Fruit fly (Drosophila melanogaster) whole organism, pupa: ENCODE results near the gene Pp2A-29B.

Source experiments
- CG10348 ChIP-seq: fragments of 200-800 bp; sonication (Bioruptor generic); IDR thresholded peaks from 2 replicates; pipeline ENCODE4 v1.3.6; 2022; ENCODE audit warnings: missing biosample characterization, missing genetic modification characterization
- CG12605 ChIP-seq: fragments of 200-800 bp; sonication (Bioruptor generic); IDR thresholded peaks from 2 replicates; pipeline ENCODE4 v1.3.6; 2022; ENCODE audit warnings: missing biosample characterization, missing genetic modification characterization
- CG13204 ChIP-seq: fragments of 200-800 bp; sonication (Bioruptor generic); optimal IDR thresholded peaks from 2 replicates; lab custom pipeline; 2018; ENCODE audit warnings: missing biosample characterization, mild to moderate bottlenecking, missing genetic modification characterization, moderate library complexity
- CG14655 ChIP-seq: fragments of 200-800 bp; sonication (Bioruptor generic); optimal IDR thresholded peaks from 3 replicates; lab custom pipeline; 2017; ENCODE audit warnings: mild to moderate bottlenecking, missing biosample characterization, missing genetic modification reagents, missing genetic modification characterization
- CG15710 ChIP-seq: fragments of 200-800 bp; sonication (Bioruptor generic); optimal IDR thresholded peaks from 2 replicates; lab custom pipeline; 2018; ENCODE audit warnings: missing biosample characterization, mild to moderate bottlenecking, missing genetic modification characterization, moderate library complexity
- CG17806 ChIP-seq: fragments of 200-800 bp; sonication (Bioruptor generic); optimal IDR thresholded peaks from 2 replicates; lab custom pipeline; 2018; ENCODE audit warnings: missing biosample characterization, mild to moderate bottlenecking, missing genetic modification characterization, moderate library complexity
- CG32121 ChIP-seq: fragments of 200-800 bp; sonication (Bioruptor generic); IDR thresholded peaks from 2 replicates; pipeline ENCODE4 v1.3.6; 2022; ENCODE audit warnings: missing biosample characterization, missing genetic modification characterization
- CG34367 ChIP-seq: fragments of 200-800 bp; sonication (Bioruptor generic); optimal IDR thresholded peaks from 2 replicates; lab custom pipeline; 2018; ENCODE audit warnings: missing biosample characterization, mild to moderate bottlenecking, missing genetic modification characterization
- CG4496 ChIP-seq: fragments of 200-800 bp; sonication (Bioruptor generic); IDR thresholded peaks from 3 replicates; pipeline ENCODE4 v1.3.6; 2022; ENCODE audit warnings: missing biosample characterization, missing genetic modification characterization
- CG8159 ChIP-seq: fragments of 200-800 bp; sonication (Bioruptor generic); optimal IDR thresholded peaks from 3 replicates; lab custom pipeline; 2018; ENCODE audit warnings: missing biosample characterization, mild to moderate bottlenecking, missing genetic modification characterization, moderate library complexity
- CG8301 ChIP-seq: fragments of 200-800 bp; sonication (Bioruptor generic); optimal IDR thresholded peaks from 2 replicates; lab custom pipeline; 2018; ENCODE audit warnings: missing biosample characterization, mild to moderate bottlenecking, missing genetic modification characterization
- CG9948 ChIP-seq: fragments of 200-800 bp; sonication (Bioruptor generic); optimal IDR thresholded peaks from 2 replicates; lab custom pipeline; 2018; ENCODE audit warnings: missing biosample characterization, mild to moderate bottlenecking, missing genetic modification characterization, moderate library complexity
- D1 ChIP-seq: fragments of 200-800 bp; sonication (Bioruptor generic); optimal IDR thresholded peaks from 2 replicates; lab custom pipeline; 2018; ENCODE audit warnings: missing biosample characterization, mild to moderate bottlenecking, missing genetic modification characterization, moderate library complexity
- EcR ChIP-seq: fragments of 200-800 bp; sonication (Bioruptor generic); optimal IDR thresholded peaks from 3 replicates; lab custom pipeline; 2019; ENCODE audit warnings: missing biosample characterization, missing genetic modification characterization, mild to moderate bottlenecking, moderate library complexity, missing genetic modification reagents
- Ets98B ChIP-seq: fragments of 200-800 bp; sonication (Bioruptor generic); IDR thresholded peaks from 2 replicates; pipeline ENCODE4 v1.3.6; 2022; ENCODE audit warnings: missing biosample characterization, missing genetic modification characterization
- Pif1A ChIP-seq: fragments of 200-800 bp; sonication (Bioruptor generic); optimal IDR thresholded peaks from 3 replicates; lab custom pipeline; 2016; ENCODE audit warnings: missing biosample characterization, missing genetic modification characterization
- Pif1B ChIP-seq: fragments of 200-800 bp; sonication (Bioruptor generic); optimal IDR thresholded peaks from 3 replicates; lab custom pipeline; 2016; ENCODE audit warnings: missing biosample characterization, missing genetic modification characterization
- Snoo ChIP-seq: fragments of 200-800 bp; sonication (Bioruptor generic); optimal IDR thresholded peaks from 3 replicates; lab custom pipeline; 2017; ENCODE audit warnings: missing biosample characterization, mild to moderate bottlenecking, missing genetic modification characterization, inconsistent platforms
- fd96Ca ChIP-seq: fragments of 200-800 bp; sonication (Bioruptor generic); IDR thresholded peaks from 3 replicates; pipeline ENCODE4 v1.3.6; 2022; ENCODE audit warnings: missing biosample characterization, missing genetic modification characterization
- gl ChIP-seq: fragments of 200-800 bp; sonication (Bioruptor generic); optimal IDR thresholded peaks from 2 replicates; lab custom pipeline; 2018; ENCODE audit warnings: missing biosample characterization, mild to moderate bottlenecking, missing genetic modification characterization
- rn ChIP-seq: fragments of 200-800 bp; sonication (Bioruptor generic); IDR thresholded peaks from 2 replicates; pipeline ENCODE4 v1.3.6; 2022; ENCODE audit warnings: missing biosample characterization, missing genetic modification characterization

Gene Pp2A-29B

dm6 chr2L:8355419-8355818 is 10.4 kb upstream of the Pp2A-29B start:
- no peak for TF ChIP-seq CG13204 (GFP tag; lab: Kevin White, UChicago)
- TF ChIP-seq D1 (tag; lab: Kevin White, UChicago), result no peak

DNA sequence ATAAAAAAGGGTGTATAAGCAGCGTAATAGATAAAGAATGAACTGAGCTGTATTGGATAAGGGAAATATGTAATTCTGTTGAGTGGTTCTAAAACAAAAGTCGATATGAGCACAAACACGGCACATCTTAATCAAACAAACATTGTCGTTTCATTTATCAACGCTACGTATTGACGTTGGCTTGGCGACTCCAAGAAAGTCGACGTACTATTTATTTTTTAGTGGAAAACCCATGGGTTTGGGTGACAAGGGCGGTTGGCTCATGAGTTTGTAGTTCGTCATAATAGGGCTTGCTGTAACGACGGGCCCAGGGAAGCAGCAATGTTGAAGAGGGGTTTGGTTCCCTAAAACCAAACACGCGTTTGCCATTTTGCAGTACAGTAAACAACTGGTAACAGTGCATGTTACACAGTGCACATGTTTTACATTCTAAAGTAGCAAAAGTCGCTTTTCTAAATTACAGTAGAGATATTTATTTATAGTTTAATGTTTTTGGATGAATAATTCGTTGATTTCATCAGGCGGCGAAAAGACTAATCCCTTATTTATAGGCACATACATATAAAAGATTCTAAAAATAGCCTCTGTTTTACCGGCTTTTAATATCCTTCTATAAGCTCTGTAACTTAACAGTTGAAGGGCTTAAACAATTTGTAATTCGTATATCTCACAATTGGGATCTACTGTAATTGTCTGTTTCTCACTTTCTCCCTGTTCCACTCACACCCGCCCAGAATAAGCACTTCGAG is 4.5 kb upstream of the Pp2A-29B start:
- peak; percentile 38 for TF ChIP-seq CG17806 (tag; lab: Kevin White, UChicago)
- TF ChIP-seq EcR (GFP tag; lab: Kevin White, UChicago), result no peak
- no peak for TF ChIP-seq CG32121 (GFP tag; lab: Robert Waterston, UW)
- peak; percentile 59 for TF ChIP-seq CG8301 (tag; lab: Kevin White, UChicago)
- peak; percentile 57 for TF ChIP-seq CG9948 (tag; lab: Kevin White, UChicago)
- no peak for TF ChIP-seq Pif1B (GFP tag; lab: Kevin White, UChicago)
- no peak for TF ChIP-seq fd96Ca (GFP tag; lab: Robert Waterston, UW)
- no peak for TF ChIP-seq CG12605 (GFP tag; lab: Robert Waterston, UW)
- peak; percentile 30 for TF ChIP-seq Snoo (tag; lab: Kevin White, UChicago)
- TF ChIP-seq Ets98B (GFP tag; lab: Robert Waterston, UW), result no peak
- peak; percentile 40; the same call in 1 of the 3 replicates for TF ChIP-seq CG4496 (GFP tag; lab: Robert Waterston, UW)
- TF ChIP-seq rn (GFP tag; lab: Robert Waterston, UW), result no peak
- peak; percentile 67 for TF ChIP-seq CG14655 (GFP tag; lab: Kevin White, UChicago)
- TF ChIP-seq Pif1A (GFP tag; lab: Kevin White, UChicago), result peak; percentile 46
- peak; percentile 7 for TF ChIP-seq D1 (tag; lab: Kevin White, UChicago)
- peak; percentile 64 for TF ChIP-seq CG15710 (tag; lab: Kevin White, UChicago)
- no peak for TF ChIP-seq gl (tag; lab: Kevin White, UChicago)
- TF ChIP-seq CG10348 (GFP tag; lab: Robert Waterston, UW), result no peak
- TF ChIP-seq CG8159 (tag; lab: Kevin White, UChicago), result peak; percentile 56
- TF ChIP-seq CG13204 (GFP tag; lab: Kevin White, UChicago), result no peak
- peak; percentile 37 for TF ChIP-seq CG34367 (tag; lab: Kevin White, UChicago)

- TF ChIP-seq CG4496 (GFP tag; lab: Robert Waterston, UW) (peak; percentile 80), CG13204 (GFP tag; lab: Kevin White, UChicago) (no peak), Snoo (tag; lab: Kevin White, UChicago) (peak; percentile 49), rn (GFP tag; lab: Robert Waterston, UW) (peak; percentile 45), CG14655 (GFP tag; lab: Kevin White, UChicago) (peak; percentile 68), CG10348 (GFP tag; lab: Robert Waterston, UW) (peak; percentile 35; the same call in 1 of the 2 replicates), CG8159 (tag; lab: Kevin White, UChicago) (peak; percentile 63), Pif1B (GFP tag; lab: Kevin White, UChicago) (peak; percentile 13), D1 (tag; lab: Kevin White, UChicago) (no peak), CG15710 (tag; lab: Kevin White, UChicago) (peak; percentile 40), EcR (GFP tag; lab: Kevin White, UChicago) (no peak), CG9948 (tag; lab: Kevin White, UChicago) (peak; percentile 51), gl (tag; lab: Kevin White, UChicago) (peak; percentile 7), Ets98B (GFP tag; lab: Robert Waterston, UW) (peak; percentile 66), CG12605 (GFP tag; lab: Robert Waterston, UW) (peak; percentile 59), Pif1A (GFP tag; lab: Kevin White, UChicago) (peak; percentile 43), CG32121 (GFP tag; lab: Robert Waterston, UW) (peak; percentile 54), CG8301 (tag; lab: Kevin White, UChicago) (peak; percentile 58), CG34367 (tag; lab: Kevin White, UChicago) (peak; percentile 26), CG17806 (tag; lab: Kevin White, UChicago) (peak; percentile 46), fd96Ca (GFP tag; lab: Robert Waterston, UW) (peak; percentile 78; the same call in 2 of the 3 replicates)
These were observed 3.4 kb upstream of the Pp2A-29B start, which contains the start of gene CG7627 for dm6 chr2L:8362273-8362954. TSS of gene CG7627 (minus strand) at chr2L:8362469.

dm6 chr2L:8362955-8363285 is 2.9 kb upstream of the Pp2A-29B start:
- TF ChIP-seq CG4496 (GFP tag; lab: Robert Waterston, UW), result peak; percentile 6; the same call in 1 of the 3 replicates
- TF ChIP-seq CG34367 (tag; lab: Kevin White, UChicago), result no peak
- TF ChIP-seq, all 21 proteins: peak for 1
